Worm (Caenorhabditis elegans): ENCODE data around the gene C14C6.5.

DNA sequence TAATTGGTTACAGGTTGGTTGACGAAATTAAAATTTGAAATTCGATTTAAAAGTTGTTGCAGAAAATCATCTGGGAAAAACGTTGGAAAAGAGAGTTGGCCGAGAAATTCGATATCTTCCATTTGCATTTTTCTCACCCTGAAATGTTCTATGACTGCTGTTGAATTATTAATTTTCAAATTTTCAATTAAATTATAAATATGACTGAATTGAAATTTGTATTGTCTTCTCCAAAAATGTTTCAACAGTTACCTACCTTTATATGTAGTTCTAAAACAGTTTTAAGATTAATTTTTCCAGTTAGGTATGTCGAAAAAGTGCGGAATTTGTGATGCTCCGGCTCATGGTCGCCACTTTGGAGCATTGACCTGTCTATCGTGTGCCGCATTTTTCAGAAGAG is 49.7 kb upstream of the C14C6.5 start, which contains the start of gene nhr-211:
- no peak for TF ChIP-seq flt-1 (GFP tag; IDR thresholded peaks at IDR 0.05)
- TF ChIP-seq hmg-4 (GFP tag; optimal IDR thresholded peaks at IDR 0.05): no peak
- TF ChIP-seq ceh-36 (tag; optimal IDR thresholded peaks at IDR 0.05): no peak
- no peak for TF ChIP-seq sea-1 (GFP tag; conservative IDR thresholded peaks at IDR 0.05)
- TF ChIP-seq F13C5.2 (tag; optimal IDR thresholded peaks at IDR 0.05): no peak
- no peak for TF ChIP-seq ama-1 (optimal IDR thresholded peaks at IDR 0.05)
- no peak for TF ChIP-seq ets-7 (tag; optimal IDR thresholded peaks at IDR 0.05)
- TF ChIP-seq scrt-1 (GFP tag; IDR thresholded peaks at IDR 0.05): no peak
- TF ChIP-seq tra-4 (tag; optimal IDR thresholded peaks at IDR 0.05): no peak
- TF ChIP-seq hmbx-1 (tag; optimal IDR thresholded peaks at IDR 0.05): no peak
- TF ChIP-seq tbx-37 (GFP tag; conservative IDR thresholded peaks at IDR 0.05): no peak
